Fruit fly (Drosophila melanogaster): ENCODE data around the gene CG14937.
A peak's percentile ranks its signal among the peaks of the same experiment; 100 is the strongest.

Gene CG14937

DNA sequence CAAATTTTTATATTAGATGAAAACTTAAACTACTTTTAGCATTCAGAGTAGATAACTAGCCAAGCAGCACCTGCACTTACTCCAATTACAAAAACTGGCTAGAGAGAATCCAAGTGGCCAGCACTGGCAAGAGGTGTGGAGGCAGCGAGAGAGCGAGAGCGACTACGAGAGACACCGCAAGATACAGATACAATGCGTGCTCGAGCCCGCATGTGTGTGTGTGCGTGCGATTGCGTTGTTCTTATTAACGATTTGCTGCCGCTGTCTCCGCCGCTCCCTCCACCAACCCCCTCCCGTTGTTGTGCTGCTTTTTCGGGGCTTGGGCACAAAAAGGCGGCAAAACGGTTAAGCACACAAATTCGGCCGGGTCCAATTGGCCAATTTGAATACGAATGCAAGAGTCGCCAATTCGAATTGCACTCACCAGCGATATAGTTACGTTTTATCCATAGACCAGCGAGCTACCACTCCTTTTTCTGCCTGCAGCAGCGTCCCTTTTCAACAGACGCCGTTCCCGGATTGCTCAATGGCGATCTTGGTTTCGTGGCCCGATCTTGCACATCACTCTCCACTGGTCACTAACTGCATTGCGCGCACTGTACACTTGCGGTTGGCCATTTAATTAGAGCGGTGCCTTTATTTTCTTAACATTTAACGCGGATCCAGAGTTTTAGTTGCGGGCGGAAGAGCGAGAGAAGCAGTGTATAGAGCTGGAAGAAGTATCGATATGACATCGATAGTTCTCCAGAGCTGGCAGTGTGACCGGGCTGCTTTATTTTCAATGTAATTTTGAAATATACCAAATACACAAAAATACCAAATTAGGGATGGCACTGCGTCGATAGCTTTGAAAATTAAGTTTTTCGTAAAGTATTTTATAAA is 15.1 kb upstream of the CG14937 start, which contains the start of gene crol (continued):
- TF ChIP-seq Mad (GFP tag; optimal IDR thresholded peaks at IDR 0.05) = no peak
- no peak for TF ChIP-seq br (optimal IDR thresholded peaks at IDR 0.05)
- TF ChIP-seq CG1792 (GFP tag; optimal IDR thresholded peaks at IDR 0.05) = no peak
- peak; percentile 43 for TF ChIP-seq phol (tag; optimal IDR thresholded peaks at IDR 0.05)
- peak; percentile 7 for TF ChIP-seq Meics (GFP tag; optimal IDR thresholded peaks at IDR 0.05)
- TF ChIP-seq pho (GFP tag; optimal IDR thresholded peaks at IDR 0.05) = no peak
- TF ChIP-seq tup (GFP tag; optimal IDR thresholded peaks at IDR 0.05) = no peak
- no peak for TF ChIP-seq ac (GFP tag; optimal IDR thresholded peaks at IDR 0.05)
- TF ChIP-seq Blimp-1 (GFP tag; optimal IDR thresholded peaks at IDR 0.05) = peak; percentile 10
- TF ChIP-seq jing (GFP tag; optimal IDR thresholded peaks at IDR 0.05) = no peak
- TF ChIP-seq CG10267 (tag; optimal IDR thresholded peaks at IDR 0.05) = peak; percentile 48
- TF ChIP-seq ems (GFP tag; optimal IDR thresholded peaks at IDR 0.05) = no peak
- TF ChIP-seq sug (tag; optimal IDR thresholded peaks at IDR 0.05) = peak; percentile 28
- TF ChIP-seq CG18619 (GFP tag; optimal IDR thresholded peaks at IDR 0.05) = no peak
- TF ChIP-seq Hmr (GFP tag; optimal IDR thresholded peaks at IDR 0.05) = peak; percentile 43
- TF ChIP-seq CG9609 (GFP tag; optimal IDR thresholded peaks at IDR 0.05) = no peak
- peak; percentile 30 for TF ChIP-seq tap (tag; optimal IDR thresholded peaks at IDR 0.05)
- TF ChIP-seq CG14710 (tag; optimal IDR thresholded peaks at IDR 0.05) = peak; percentile 57
- TF ChIP-seq Pdp1 (GFP tag; optimal IDR thresholded peaks at IDR 0.05) = peak in 1 of 2 experiments; percentile 44
- 0 out of 3 replicates have a peak, but pooled peaks have one; percentile 67 for TF ChIP-seq CG2199 (GFP tag; IDR thresholded peaks at IDR 0.05)
- peak; percentile 100 for TF ChIP-seq stwl (tag; optimal IDR thresholded peaks at IDR 0.05)
- TF ChIP-seq trh (GFP tag; optimal IDR thresholded peaks at IDR 0.05) = no peak
- no peak for TF ChIP-seq CG5953 (GFP tag; IDR thresholded peaks at IDR 0.05)
- no peak for TF ChIP-seq az2 (GFP tag; optimal IDR thresholded peaks at IDR 0.05)
- no peak for TF ChIP-seq CG15073 (GFP tag; optimal IDR thresholded peaks at IDR 0.05)
- no peak for TF ChIP-seq Xbp1 (GFP tag; optimal IDR thresholded peaks at IDR 0.05)
- no peak for TF ChIP-seq chn (GFP tag; optimal IDR thresholded peaks at IDR 0.05)
- TF ChIP-seq slp2 (GFP tag; optimal IDR thresholded peaks at IDR 0.05) = no peak
- TF ChIP-seq Hsf (GFP tag; optimal IDR thresholded peaks at IDR 0.05) = no peak
- TF ChIP-seq CG11093 (GFP tag; IDR thresholded peaks at IDR 0.05) = no peak
- TF ChIP-seq gsb (GFP tag; IDR thresholded peaks at IDR 0.05) = no peak
- no peak for TF ChIP-seq CG8388 (GFP tag; optimal IDR thresholded peaks at IDR 0.05)
- no peak for TF ChIP-seq Fer3 (tag; optimal IDR thresholded peaks at IDR 0.05)
- no peak for TF ChIP-seq tx (GFP tag; optimal IDR thresholded peaks at IDR 0.05)
- TF ChIP-seq CG18764 (GFP tag; optimal IDR thresholded peaks at IDR 0.05) = no peak
- TF ChIP-seq CG12942 (GFP tag; optimal IDR thresholded peaks at IDR 0.05) = peak; percentile 10
- peak; percentile 62; the same call in 1 of the 2 replicates for TF ChIP-seq nerfin-2 (GFP tag; IDR thresholded peaks at IDR 0.05; ENCODE audit: partially characterized antibody)
- no peak for TF ChIP-seq CG17328 (GFP tag; IDR thresholded peaks at IDR 0.05)
- TF ChIP-seq CG10654 (GFP tag; optimal IDR thresholded peaks at IDR 0.05) = no peak
- no peak for TF ChIP-seq Camta (GFP tag; optimal IDR thresholded peaks at IDR 0.05)
- no peak for TF ChIP-seq Tbp (GFP tag; optimal IDR thresholded peaks at IDR 0.05)
- TF ChIP-seq CG34224 (GFP tag; IDR thresholded peaks at IDR 0.05; ENCODE audit: partially characterized antibody) = peak; percentile 88
- peak; percentile 31 for TF ChIP-seq CG33213 (GFP tag; optimal IDR thresholded peaks at IDR 0.05)
- TF ChIP-seq Opbp (GFP tag; IDR thresholded peaks at IDR 0.05; ENCODE audit: partially characterized antibody) = peak; percentile 91
- no peak for TF ChIP-seq sens-2 (GFP tag; IDR thresholded peaks at IDR 0.05)
- peak; percentile 20 for TF ChIP-seq NC2β (GFP tag; optimal IDR thresholded peaks at IDR 0.05)
- peak; percentile 24 for TF ChIP-seq CG7987 (GFP tag; optimal IDR thresholded peaks at IDR 0.05)
- no peak for TF ChIP-seq CG17359 (tag; optimal IDR thresholded peaks at IDR 0.05)
- no peak for TF ChIP-seq salm (tag; optimal IDR thresholded peaks at IDR 0.05)
- TF ChIP-seq dimm (GFP tag; IDR thresholded peaks at IDR 0.05) = no peak
